Worm (Caenorhabditis elegans) whole organism, L4 larva: ENCODE results near the gene C33A11.2.
A peak's percentile ranks its signal among the peaks of the same experiment; 100 is the strongest.

Experiments used
- F10B5.3 ChIP-seq: sonication (generic microtip); optimal IDR thresholded peaks from 2 replicates; lab custom pipeline; 2016; ENCODE audit warnings: mild to moderate bottlenecking, missing genetic modification characterization, missing compliant biosample characterization
- F37D6.2 ChIP-seq: sonication (generic microtip); optimal IDR thresholded peaks from 2 replicates; lab custom pipeline; 2016; ENCODE audit warnings: mild to moderate bottlenecking, missing genetic modification characterization, missing compliant biosample characterization
- T20F7.1 ChIP-seq: fragments of 200-800 bp; sonication (Bioruptor generic); optimal IDR thresholded peaks from 2 replicates; lab custom pipeline; 2018; ENCODE audit warnings: mild to moderate bottlenecking, missing genetic modification characterization, missing compliant biosample characterization
- T26A8.4 ChIP-seq: fragments of 200-800 bp; sonication (Bioruptor generic); IDR thresholded peaks from 2 replicates; pipeline ENCODE4 v1.3.6; 2022; ENCODE audit warnings: missing genetic modification characterization, missing compliant biosample characterization
- Y105C5A.15 ChIP-seq: fragments of 200-800 bp; sonication (Bioruptor generic); IDR thresholded peaks from 2 replicates; pipeline ENCODE4 v1.3.6; 2022; ENCODE audit warnings: missing genetic modification characterization, missing compliant biosample characterization
- Y75B8A.6 ChIP-seq: fragments of 200-800 bp; sonication (Bioruptor generic); IDR thresholded peaks from 2 replicates; pipeline ENCODE4 v1.3.6; 2022; ENCODE audit warnings: missing genetic modification reagents, missing genetic modification characterization, missing compliant biosample characterization
- aha-1 ChIP-seq: fragments of 150-350 bp; peaks from one replicate; lab custom pipeline; 2014; ENCODE audit warnings: missing biosample characterization, missing genetic modification characterization
- arid-1 ChIP-seq: fragments of 200-800 bp; sonication (Bioruptor generic); conservative IDR thresholded peaks from 2 replicates; pipeline ENCODE4 v1.3.6; 2022; ENCODE audit warnings: missing genetic modification reagents, missing genetic modification characterization, missing compliant biosample characterization
- ceh-32 ChIP-seq: sonication (generic microtip); optimal IDR thresholded peaks from 2 replicates; lab custom pipeline; 2016; ENCODE audit warnings: mild to moderate bottlenecking, missing genetic modification characterization, missing compliant biosample characterization; ENCODE audit not compliant: poor library complexity
- ces-1 ChIP-seq: fragments of 150-350 bp; sonication (generic microtip); optimal IDR thresholded peaks from 4 replicates; lab custom pipeline; 2014; ENCODE audit warnings: missing biosample characterization, missing genetic modification reagents, missing genetic modification characterization
- ctbp-1 ChIP-seq: fragments of 200-800 bp; sonication (Bioruptor generic); IDR thresholded peaks from 2 replicates; pipeline ENCODE4 v1.3.6; 2022; ENCODE audit warnings: missing genetic modification reagents, missing genetic modification characterization, missing compliant biosample characterization
- daf-12 ChIP-seq: fragments of 150-350 bp; optimal IDR thresholded peaks from 2 replicates; lab custom pipeline; 2014; ENCODE audit warnings: missing biosample characterization, missing genetic modification reagents, missing genetic modification characterization
- daf-16 ChIP-seq, 3 experiments: sonication (generic microtip); optimal IDR thresholded peaks; 2 replicates each; lab custom pipeline; 2016 to 2017; ENCODE audit warnings: missing genetic modification characterization in 3 of 3, missing genetic modification reagents in 3 of 3, mild to moderate bottlenecking in 2 of 3, missing compliant biosample characterization in 2 of 3, missing biosample characterization in 1 of 3, moderate library complexity in 1 of 3
- dmd-6 ChIP-seq: fragments of 200-800 bp; sonication (Bioruptor generic); IDR thresholded peaks from 2 replicates; pipeline ENCODE4 v1.3.6; 2022; ENCODE audit warnings: missing genetic modification reagents, missing genetic modification characterization, missing compliant biosample characterization
- dmd-9 ChIP-seq: fragments of 200-800 bp; sonication (Bioruptor generic); IDR thresholded peaks from 2 replicates; pipeline ENCODE4 v1.3.6; 2022; ENCODE audit warnings: missing genetic modification reagents, missing genetic modification characterization, missing compliant biosample characterization
- egl-43 ChIP-seq: fragments of 200-800 bp; sonication (Bioruptor generic); IDR thresholded peaks from 2 replicates; pipeline ENCODE4 v1.3.6; 2022; ENCODE audit warnings: missing genetic modification reagents, missing genetic modification characterization, missing compliant biosample characterization
- fkh-10 ChIP-seq: fragments of 150-350 bp; optimal IDR thresholded peaks from 2 replicates; lab custom pipeline; 2014; ENCODE audit warnings: missing biosample characterization, missing genetic modification reagents, missing genetic modification characterization
- gei-8 ChIP-seq: fragments of 200-800 bp; sonication (Bioruptor generic); optimal IDR thresholded peaks from 2 replicates; lab custom pipeline; 2018; ENCODE audit warnings: mild to moderate bottlenecking, missing genetic modification characterization, missing compliant biosample characterization
- hif-1 ChIP-seq, 2 experiments: sonication (generic microtip); optimal IDR thresholded peaks; 2 replicates each; lab custom pipeline; 2016 to 2017; ENCODE audit warnings: missing compliant biosample characterization in 2 of 2, missing genetic modification characterization in 2 of 2, missing genetic modification reagents in 2 of 2, missing genotype in 2 of 2, mild to moderate bottlenecking in 1 of 2
- hlh-11 ChIP-seq: fragments of 200-800 bp; sonication (Bioruptor generic); optimal IDR thresholded peaks from 2 replicates; lab custom pipeline; 2018; ENCODE audit warnings: mild to moderate bottlenecking, missing genetic modification characterization, missing compliant biosample characterization
- hlh-30 ChIP-seq: sonication (generic microtip); optimal IDR thresholded peaks from 2 replicates; lab custom pipeline; 2017; ENCODE audit warnings: antibody characterized with exemption, mild to moderate bottlenecking, missing genetic modification characterization, missing compliant biosample characterization; ENCODE audit not compliant: insufficient read depth
- hmg-1.1 ChIP-seq: fragments of 200-800 bp; sonication (Bioruptor generic); IDR thresholded peaks from 2 replicates; pipeline ENCODE4 v1.3.6; 2022; ENCODE audit warnings: missing genetic modification reagents, missing genetic modification characterization, missing compliant biosample characterization
- lin-15B ChIP-seq: fragments of 150-350 bp; sonication (generic microtip); optimal IDR thresholded peaks from 3 replicates; lab custom pipeline; 2014; ENCODE audit warnings: missing biosample characterization, missing genetic modification characterization
- lin-29 ChIP-seq: fragments of 200-800 bp; sonication (Bioruptor generic); IDR thresholded peaks from 2 replicates; pipeline ENCODE4 v1.3.6; 2022; ENCODE audit warnings: missing genetic modification reagents, missing genetic modification characterization, missing compliant biosample characterization
- lsy-2 ChIP-seq, 2 experiments: fragments of 150-350 bp in 1 of 2; sonication (generic microtip) in 1 of 2; optimal IDR thresholded peaks; 2 replicates each; lab custom pipeline; 2014 to 2017; ENCODE audit warnings: missing biosample characterization in 2 of 2, missing genetic modification characterization in 2 of 2
- mdl-1 ChIP-seq, 2 experiments: fragments of 150-350 bp in 1 of 2; sonication (generic microtip) in 1 of 2; optimal IDR thresholded peaks; 2 replicates each; lab custom pipeline; 2014 to 2017; ENCODE audit warnings: missing biosample characterization in 2 of 2, missing genetic modification characterization in 2 of 2
- mep-1 ChIP-seq: fragments of 150-350 bp; sonication (generic microtip); optimal IDR thresholded peaks from 3 replicates; lab custom pipeline; 2014; ENCODE audit warnings: missing biosample characterization, missing genetic modification characterization
- nhr-25 ChIP-seq: sonication (generic microtip); optimal IDR thresholded peaks from 2 replicates; lab custom pipeline; 2017; ENCODE audit warnings: missing genetic modification characterization, mild to moderate bottlenecking, missing compliant biosample characterization, antibody characterized with exemption, moderate library complexity, borderline replicate concordance; ENCODE audit not compliant: insufficient read depth
- nhr-28 ChIP-seq: fragments of 150-350 bp; optimal IDR thresholded peaks from 2 replicates; lab custom pipeline; 2014; ENCODE audit warnings: missing biosample characterization, missing genetic modification characterization
- nhr-42 ChIP-seq: fragments of 200-800 bp; sonication (Bioruptor generic); IDR thresholded peaks from 2 replicates; pipeline ENCODE4 v1.3.6; 2022; ENCODE audit warnings: missing genetic modification characterization, missing compliant biosample characterization
- nhr-6 ChIP-seq: fragments of 150-350 bp; optimal IDR thresholded peaks from 2 replicates; lab custom pipeline; 2014; ENCODE audit warnings: missing biosample characterization, missing genetic modification characterization
- nhr-76 ChIP-seq: fragments of 150-350 bp; optimal IDR thresholded peaks from 2 replicates; lab custom pipeline; 2014; ENCODE audit warnings: missing biosample characterization, missing genetic modification characterization
- pha-4 ChIP-seq, 2 experiments: fragments of 150-350 bp in 1 of 2; fragments of 200-800 bp in 1 of 2; sonication (Bioruptor generic) in 1 of 2; IDR thresholded peaks in 1 of 2; optimal IDR thresholded peaks in 1 of 2; 2 replicates each; pipeline versions ENCODE4 v1.3.6 to Lab custom; 2014 to 2022; ENCODE audit warnings: missing genetic modification characterization in 2 of 2, missing genetic modification reagents in 2 of 2, missing biosample characterization in 1 of 2, missing compliant biosample characterization in 1 of 2
- rbr-2 ChIP-seq: sonication (generic microtip); optimal IDR thresholded peaks from 2 replicates; lab custom pipeline; 2016; ENCODE audit warnings: missing genotype, missing genetic modification characterization, missing compliant biosample characterization
- saeg-2 ChIP-seq: fragments of 200-800 bp; sonication (Bioruptor generic); IDR thresholded peaks from 2 replicates; pipeline ENCODE4 v1.3.6; 2022; ENCODE audit warnings: missing genetic modification reagents, missing genetic modification characterization, missing compliant biosample characterization
- set-16 ChIP-seq: fragments of 200-800 bp; sonication (Bioruptor generic); IDR thresholded peaks from 2 replicates; pipeline ENCODE4 v1.3.6; 2022; ENCODE audit warnings: missing genetic modification reagents, missing genetic modification characterization, missing compliant biosample characterization
- spr-3 ChIP-seq: fragments of 200-800 bp; sonication (Bioruptor generic); optimal IDR thresholded peaks from 2 replicates; lab custom pipeline; 2018; ENCODE audit warnings: mild to moderate bottlenecking, missing genetic modification characterization, missing compliant biosample characterization
- unc-62 ChIP-seq, 3 experiments: fragments of 150-350 bp in 1 of 3; sonication (generic microtip); optimal IDR thresholded peaks in 2 of 3; peaks in 1 of 3; 1 replicate in 1 of 3; 2 replicates in 2 of 3; lab custom pipeline; 2014 to 2017; ENCODE audit warnings: missing biosample characterization in 3 of 3, missing genetic modification characterization in 3 of 3, missing genetic modification reagents in 3 of 3, missing genotype in 1 of 3
- vab-7 ChIP-seq: fragments of 200-800 bp; sonication (Bioruptor generic); IDR thresholded peaks from 2 replicates; pipeline ENCODE4 v1.3.6; 2022; ENCODE audit warnings: missing genetic modification reagents, missing genetic modification characterization, missing compliant biosample characterization
- ztf-7 ChIP-seq: fragments of 150-350 bp; optimal IDR thresholded peaks from 2 replicates; lab custom pipeline; 2014; ENCODE audit warnings: missing biosample characterization, missing genetic modification characterization

C33A11.2 gene

ce11 chrX:15342092-15342491, 23.7 kb upstream of the C33A11.2 start:
- peak; percentile 68 for TF ChIP-seq rbr-2 (tag; lab: Kevin White, UChicago)
- peak; percentile 40 for TF ChIP-seq dmd-6
- TF ChIP-seq fkh-10 (GFP tag; lab: Kevin White, UChicago) = peak; percentile 92
- 0 out of 2 replicates have a peak, but pooled peaks have one; percentile 26 for TF ChIP-seq vab-7 (GFP tag; lab: Robert Waterston, UW)
- TF ChIP-seq hmg-1.1 (GFP tag; lab: Robert Waterston, UW) = peak; percentile 80
- peak in 1 of 2 experiments; percentile 70 for TF ChIP-seq mdl-1 (tag; optimal IDR thresholded peaks at IDR 0.05; lab: Kevin White, UChicago)
- TF ChIP-seq F37D6.2 (tag; lab: Kevin White, UChicago) = peak; percentile 65
- TF ChIP-seq hlh-30 (tag; lab: Kevin White, UChicago) = peak; percentile 64
- TF ChIP-seq nhr-76 = no peak
- no peak for TF ChIP-seq T20F7.1 (GFP tag; lab: Kevin White, UChicago)
- peak; percentile 69 for TF ChIP-seq mep-1
- TF ChIP-seq nhr-42 (GFP tag; lab: Robert Waterston, UW) = no peak
- no peak for TF ChIP-seq nhr-6 (tag; lab: Kevin White, UChicago)
- no peak for TF ChIP-seq ztf-7 (tag; lab: Kevin White, UChicago)
- TF ChIP-seq set-16 (GFP tag; lab: Robert Waterston, UW) = peak; percentile 82
- TF ChIP-seq saeg-2 (GFP tag; lab: Robert Waterston, UW) = 0 out of 2 replicates have a peak, but pooled peaks have one; percentile 11
- no peak for TF ChIP-seq lin-15B
- no peak for TF ChIP-seq gei-8
- no peak for TF ChIP-seq ceh-32 (tag; lab: Kevin White, UChicago)
- no peak; the same call in 1 of the 2 replicates for TF ChIP-seq pha-4 (GFP tag; IDR thresholded peaks at IDR 0.05; lab: Robert Waterston, UW)
- TF ChIP-seq pha-4 (tag; optimal IDR thresholded peaks at IDR 0.05; lab: Kevin White, UChicago) = no peak
- TF ChIP-seq ctbp-1 (GFP tag; lab: Robert Waterston, UW) = peak; percentile 69; the same call in 1 of the 2 replicates
- peak; percentile 79 for TF ChIP-seq aha-1 (tag; lab: Kevin White, UChicago)
- no peak for TF ChIP-seq lin-29 (GFP tag; lab: Robert Waterston, UW)
- TF ChIP-seq spr-3 (GFP tag; lab: Kevin White, UChicago) = no peak
- 0 out of 2 replicates have a peak, but pooled peaks have one; percentile 57 for TF ChIP-seq egl-43 (GFP tag; lab: Robert Waterston, UW)
- TF ChIP-seq hif-1 (tag; optimal IDR thresholded peaks at IDR 0.05; lab: Kevin White, UChicago) = peak in 1 of 2 experiments; percentile 40
- no peak for TF ChIP-seq ces-1 (GFP tag; lab: Kevin White, UChicago)
- TF ChIP-seq T26A8.4 = 0 out of 2 replicates have a peak, but pooled peaks have one; percentile 12
- no peak for TF ChIP-seq nhr-25 (tag; lab: Kevin White, UChicago)
- TF ChIP-seq F10B5.3 (tag; lab: Kevin White, UChicago) = no peak
- TF ChIP-seq dmd-9 (GFP tag; lab: Robert Waterston, UW) = no peak
- peak; percentile 61 for TF ChIP-seq hlh-11 (tag; lab: Kevin White, UChicago)
- peak in 1 of 2 experiments; percentile 55 for TF ChIP-seq unc-62 (GFP tag; optimal IDR thresholded peaks at IDR 0.05 in 1 of 2; lab: Kevin White, UChicago)
- no peak for TF ChIP-seq unc-62 (tag; optimal IDR thresholded peaks at IDR 0.05; lab: Kevin White, UChicago)
- no peak for TF ChIP-seq daf-12
- TF ChIP-seq Y105C5A.15 = no peak
- TF ChIP-seq lsy-2 (tag; optimal IDR thresholded peaks at IDR 0.05; lab: Kevin White, UChicago) = peak in 1 of 2 experiments; percentile 42
- TF ChIP-seq, all 104 proteins: peak for 19

- TF ChIP-seq dmd-6 (0 out of 2 replicates have a peak, but pooled peaks have one; percentile 6), T20F7.1 (GFP tag; lab: Kevin White, UChicago) (peak; percentile 20), nhr-28 (tag; lab: Kevin White, UChicago) (peak; percentile 19), arid-1 (GFP tag; lab: Robert Waterston, UW) (no peak), Y75B8A.6 (GFP tag; lab: Robert Waterston, UW) (no peak), daf-16 (GFP tag; optimal IDR thresholded peaks at IDR 0.05; lab: Kevin White, UChicago) (no peak), daf-16 (tag; optimal IDR thresholded peaks at IDR 0.05; lab: Kevin White, UChicago) (peak; percentile 7)
These were observed 23.0 kb upstream of the C33A11.2 start for ce11 chrX:15342744-15343259.
